Fruit fly (Drosophila melanogaster): Measurements from ENCODE around the gene dpr14.
A peak's percentile ranks its signal among the peaks of the same experiment; 100 is the strongest.

dm6 chrX:7892539-7892899, 15.6 kb downstream of the dpr14 start:
- TF ChIP-seq CG15710 (tag; optimal IDR thresholded peaks at IDR 0.05) (peak; percentile 65), CG9948 (tag; optimal IDR thresholded peaks at IDR 0.05) (peak; percentile 56), D1 (tag; optimal IDR thresholded peaks at IDR 0.05) (no peak), Ets98B (GFP tag; IDR thresholded peaks at IDR 0.05) (0 out of 2 replicates have a peak, but pooled peaks have one; percentile 7), CG8301 (tag; optimal IDR thresholded peaks at IDR 0.05) (peak; percentile 54), CG14655 (GFP tag; optimal IDR thresholded peaks at IDR 0.05) (peak; percentile 77), Pif1B (GFP tag; optimal IDR thresholded peaks at IDR 0.05) (no peak), EcR (GFP tag; optimal IDR thresholded peaks at IDR 0.05) (no peak), CG17806 (tag; optimal IDR thresholded peaks at IDR 0.05) (peak; percentile 47), fd96Ca (GFP tag; IDR thresholded peaks at IDR 0.05) (no peak), CG34367 (tag; optimal IDR thresholded peaks at IDR 0.05) (peak; percentile 33), CG12605 (GFP tag; IDR thresholded peaks at IDR 0.05) (no peak)

All from whole organism, pupa.